Fruit fly (Drosophila melanogaster): Measurements from ENCODE around the gene CG3309.

CG3309 gene

DNA sequence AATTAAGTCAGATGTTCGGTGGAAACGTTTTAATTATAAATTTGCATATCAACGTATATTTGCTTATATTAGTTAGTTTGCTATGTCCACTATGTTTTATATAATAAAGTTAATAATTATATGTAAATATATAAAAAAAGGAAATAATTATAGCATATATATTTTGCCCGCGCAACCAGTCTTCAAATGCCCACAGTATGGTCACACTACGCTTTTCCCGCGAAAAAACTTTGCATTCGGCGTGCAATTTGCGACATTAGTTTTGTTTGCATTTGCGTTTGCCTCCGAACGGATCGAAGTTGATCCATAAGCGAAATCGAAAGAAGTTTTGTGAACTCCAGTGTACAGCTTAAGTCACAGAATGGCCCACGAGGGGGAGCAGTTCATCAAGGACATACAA lies 5.5 kb downstream of the CG3309 start, which contains the start of gene Mcm3:
TSS of gene Mcm3 (plus strand) at position 220 of the 400 bp plus-strand sequence.
- TF ChIP-seq Ets96B (tag; optimal IDR thresholded peaks at IDR 0.05) (no peak), Ets21C (GFP tag; optimal IDR thresholded peaks at IDR 0.05) (no peak), OdsH (GFP tag; optimal IDR thresholded peaks at IDR 0.05) (no peak), Hr4 (GFP tag; optimal IDR thresholded peaks at IDR 0.05) (no peak), CG4318 (GFP tag; optimal IDR thresholded peaks at IDR 0.05) (no peak), Smox (GFP tag; optimal IDR thresholded peaks at IDR 0.05) (no peak), CG6163 (GFP tag; IDR thresholded peaks at IDR 0.05) (no peak), CG11762 (GFP tag; optimal IDR thresholded peaks at IDR 0.05; ENCODE audit: insufficient read depth) (no peak), salr (GFP tag; optimal IDR thresholded peaks at IDR 0.05) (no peak), spab (GFP tag; optimal IDR thresholded peaks at IDR 0.05) (no peak), CG6808 (GFP tag; optimal IDR thresholded peaks at IDR 0.05) (no peak), CG11294 (GFP tag; IDR thresholded peaks at IDR 0.05) (no peak), pdm3 (GFP tag; optimal IDR thresholded peaks at IDR 0.05) (no peak), dac (GFP tag; optimal IDR thresholded peaks at IDR 0.05) (no peak), lz (GFP tag; optimal IDR thresholded peaks at IDR 0.05) (no peak), fkh (GFP tag; optimal IDR thresholded peaks at IDR 0.05) (no peak), fd59A (GFP tag; optimal IDR thresholded peaks at IDR 0.05) (no peak), CG31627 (GFP tag; optimal IDR thresholded peaks at IDR 0.05) (no peak), eg (GFP tag; IDR thresholded peaks at IDR 0.05) (no peak)

DNA sequence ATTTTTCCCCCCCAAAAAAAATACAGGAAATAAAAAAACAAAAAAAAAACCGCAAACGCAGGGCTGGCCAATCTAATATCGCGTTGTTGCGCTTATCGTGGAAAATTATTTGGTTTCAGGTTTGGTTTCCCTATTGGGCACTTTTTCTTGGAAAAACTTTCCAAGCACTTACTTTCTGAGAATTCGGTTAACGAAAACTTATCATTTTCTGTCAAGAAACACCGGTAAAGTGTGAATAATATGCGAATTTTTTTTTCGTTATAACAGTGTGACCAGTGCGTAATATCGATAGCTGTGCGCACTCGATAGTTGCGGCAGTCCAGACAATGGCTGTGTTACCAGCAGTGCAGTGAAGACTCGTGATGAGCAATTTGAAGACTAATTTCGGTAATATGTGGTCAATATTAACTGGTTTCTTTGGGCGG lies 6.7 kb downstream of the CG3309 start, which contains the start of gene Rnp4F:
TSS of gene Rnp4F (minus strand) at position 238 of the 425 bp plus-strand sequence.
- TF ChIP-seq salr (GFP tag; optimal IDR thresholded peaks at IDR 0.05) (peak; percentile 24 to 67), esn (GFP tag; optimal IDR thresholded peaks at IDR 0.05) (peak; percentile 73), CG11762 (GFP tag; optimal IDR thresholded peaks at IDR 0.05; ENCODE audit: insufficient read depth) (peak; percentile 37), CG8119 (GFP tag; IDR thresholded peaks at IDR 0.05) (peak; percentile 73; the same call in 2 of the 3 replicates), CG11902 (GFP tag; optimal IDR thresholded peaks at IDR 0.05) (peak; percentile 73), CG11294 (GFP tag; IDR thresholded peaks at IDR 0.05) (peak; percentile 31; the same call in 1 of the 2 replicates), Eip93F (GFP tag; optimal IDR thresholded peaks at IDR 0.05) (no peak), Gug (GFP tag; IDR thresholded peaks at IDR 0.05) (peak; percentile 70), lz (GFP tag; optimal IDR thresholded peaks at IDR 0.05) (peak; percentile 80), dsx (GFP tag; optimal IDR thresholded peaks at IDR 0.05; ENCODE audit: poor library complexity, severe bottlenecking) (no peak), Hr38 (GFP tag; optimal IDR thresholded peaks at IDR 0.05) (peak; percentile 45), CG1621 (tag; optimal IDR thresholded peaks at IDR 0.05) (peak; percentile 39), CG16779 (tag; optimal IDR thresholded peaks at IDR 0.05) (no peak), Met (GFP tag; optimal IDR thresholded peaks at IDR 0.05) (no peak), pdm3 (GFP tag; optimal IDR thresholded peaks at IDR 0.05) (peak; percentile 85), CG6854 (GFP tag; optimal IDR thresholded peaks at IDR 0.05) (peak; percentile 64), CG3032 (tag; optimal IDR thresholded peaks at IDR 0.05) (peak; percentile 62), spab (GFP tag; optimal IDR thresholded peaks at IDR 0.05) (no peak), Eip78C (GFP tag) (peak; percentile 85), Ets21C (GFP tag; optimal IDR thresholded peaks at IDR 0.05) (peak; percentile 74), cyc (GFP tag; optimal IDR thresholded peaks at IDR 0.05) (peak; percentile 78), CG10631 (GFP tag; optimal IDR thresholded peaks at IDR 0.05) (peak; percentile 74), eg (GFP tag; IDR thresholded peaks at IDR 0.05) (peak; percentile 79), CG4318 (GFP tag; optimal IDR thresholded peaks at IDR 0.05) (no peak), Ets96B (tag; optimal IDR thresholded peaks at IDR 0.05) (no peak), fd59A (GFP tag; optimal IDR thresholded peaks at IDR 0.05) (peak; percentile 57), Smox (GFP tag; optimal IDR thresholded peaks at IDR 0.05) (no peak), svp (GFP tag) (no peak), fd85E (GFP tag; optimal IDR thresholded peaks at IDR 0.05) (no peak), Sox14 (GFP tag; optimal IDR thresholded peaks at IDR 0.05) (peak; percentile 76), CG32006 (GFP tag; optimal IDR thresholded peaks at IDR 0.05) (peak; percentile 75), CG8632 (GFP tag; optimal IDR thresholded peaks at IDR 0.05) (peak; percentile 70), acj6 (GFP tag; optimal IDR thresholded peaks at IDR 0.05) (peak; percentile 76), Hr39 (GFP tag; optimal IDR thresholded peaks at IDR 0.05) (peak; percentile 84), Sox15 (GFP tag; optimal IDR thresholded peaks at IDR 0.05) (peak; percentile 62), CG3919 (GFP tag; optimal IDR thresholded peaks at IDR 0.05) (peak; percentile 60), CG6808 (GFP tag; optimal IDR thresholded peaks at IDR 0.05) (no peak), CG9139 (GFP tag; optimal IDR thresholded peaks at IDR 0.05) (no peak), Blimp-1 (GFP tag; optimal IDR thresholded peaks at IDR 0.05) (peak; percentile 15), CG15336 (GFP tag; IDR thresholded peaks at IDR 0.05) (peak; percentile 61; the same call in 1 of the 2 replicates), vri (GFP tag; optimal IDR thresholded peaks at IDR 0.05) (no peak), achi (GFP tag; optimal IDR thresholded peaks at IDR 0.05) (no peak)

All from whole organism, prepupa.